Worm (Caenorhabditis elegans) whole organism, L1 larva: ENCODE data around the gene lig-1.
A peak's percentile ranks its signal among the peaks of the same experiment; 100 is the strongest.

Experiments used
- C04F5.9 ChIP-seq: sonication (generic microtip); optimal IDR thresholded peaks from 2 replicates; lab custom pipeline; 2016; ENCODE audit warnings: missing genetic modification characterization, missing compliant biosample characterization
- C16A3.4 ChIP-seq: fragments of 150-350 bp; optimal IDR thresholded peaks from 2 replicates; lab custom pipeline; 2014; ENCODE audit warnings: missing biosample characterization, missing genetic modification characterization
- Y116A8C.19 ChIP-seq: sonication (generic microtip); optimal IDR thresholded peaks from 2 replicates; lab custom pipeline; 2016; ENCODE audit warnings: missing compliant biosample characterization, missing genetic modification characterization, borderline replicate concordance
- aly-2 ChIP-seq: fragments of 150-350 bp; optimal IDR thresholded peaks from 2 replicates; lab custom pipeline; 2014; ENCODE audit warnings: missing biosample characterization, missing genetic modification characterization
- blmp-1 ChIP-seq: fragments of 150-350 bp; optimal IDR thresholded peaks from 2 replicates; lab custom pipeline; 2014; ENCODE audit warnings: missing biosample characterization, missing genetic modification characterization
- ceh-63 ChIP-seq: fragments of 200-800 bp; sonication (Bioruptor generic); optimal IDR thresholded peaks from 2 replicates; lab custom pipeline; 2018; ENCODE audit warnings: mild to moderate bottlenecking, missing genetic modification characterization, missing compliant biosample characterization
- ceh-82 ChIP-seq, 3 experiments: fragments of 150-350 bp in 1 of 3; sonication (generic microtip) in 2 of 3; optimal IDR thresholded peaks; 2 replicates each; lab custom pipeline; 2014 to 2017; ENCODE audit warnings: missing biosample characterization in 3 of 3, missing genetic modification characterization in 3 of 3
- ceh-88 ChIP-seq: fragments of 200-800 bp; sonication (Bioruptor generic); IDR thresholded peaks from 2 replicates; pipeline ENCODE4 v1.3.6; 2022; ENCODE audit warnings: missing genetic modification characterization, missing compliant biosample characterization
- ceh-90 ChIP-seq: sonication (generic microtip); optimal IDR thresholded peaks from 2 replicates; lab custom pipeline; 2016; ENCODE audit warnings: missing genetic modification characterization, missing compliant biosample characterization
- ces-1 ChIP-seq: fragments of 150-350 bp; optimal IDR thresholded peaks from 2 replicates; lab custom pipeline; 2014; ENCODE audit warnings: missing biosample characterization, missing genetic modification reagents, missing genetic modification characterization
- dsc-1 ChIP-seq: sonication (generic microtip); optimal IDR thresholded peaks from 2 replicates; lab custom pipeline; 2016; ENCODE audit warnings: mild to moderate bottlenecking, missing genetic modification characterization, missing compliant biosample characterization
- efl-3 ChIP-seq: fragments of 200-800 bp; sonication (Bioruptor generic); optimal IDR thresholded peaks from 2 replicates; lab custom pipeline; 2018; ENCODE audit warnings: mild to moderate bottlenecking, missing genetic modification characterization, missing compliant biosample characterization
- egl-27 ChIP-seq, 2 experiments: fragments of 150-350 bp in 1 of 2; sonication (generic microtip); optimal IDR thresholded peaks; 3 replicates each; lab custom pipeline; 2017 to 2018; ENCODE audit warnings: missing biosample characterization in 2 of 2, missing genetic modification characterization in 2 of 2, missing genetic modification reagents in 2 of 2
- ets-5 ChIP-seq: fragments of 200-800 bp; sonication (Bioruptor generic); IDR thresholded peaks from 2 replicates; pipeline ENCODE4 v1.3.6; 2022; ENCODE audit warnings: missing genetic modification characterization, missing compliant biosample characterization
- fkh-10 ChIP-seq: sonication (generic microtip); optimal IDR thresholded peaks from 2 replicates; lab custom pipeline; 2017; ENCODE audit warnings: missing biosample characterization, missing genetic modification reagents, missing genetic modification characterization
- fkh-4 ChIP-seq: sonication (generic microtip); optimal IDR thresholded peaks from 2 replicates; lab custom pipeline; 2016; ENCODE audit warnings: missing compliant biosample characterization, missing genetic modification characterization, borderline replicate concordance
- fkh-8 ChIP-seq: sonication (generic microtip); optimal IDR thresholded peaks from 2 replicates; lab custom pipeline; 2016; ENCODE audit warnings: mild to moderate bottlenecking, missing genetic modification characterization, missing compliant biosample characterization
- jun-1 ChIP-seq: fragments of 150-350 bp; optimal IDR thresholded peaks from 2 replicates; lab custom pipeline; 2014; ENCODE audit warnings: missing biosample characterization, missing genetic modification reagents, missing genetic modification characterization
- lin-13 ChIP-seq: fragments of 150-350 bp; optimal IDR thresholded peaks from 2 replicates; lab custom pipeline; 2014; ENCODE audit warnings: missing biosample characterization, missing genetic modification reagents, missing genetic modification characterization
- lin-14 ChIP-seq: fragments of 200-800 bp; sonication (Bioruptor generic); optimal IDR thresholded peaks from 2 replicates; lab custom pipeline; 2018; ENCODE audit warnings: mild to moderate bottlenecking, missing genetic modification characterization, moderate library complexity, missing compliant biosample characterization
- lin-15B ChIP-seq: fragments of 150-350 bp; sonication (generic microtip); optimal IDR thresholded peaks from 3 replicates; lab custom pipeline; 2014; ENCODE audit warnings: missing biosample characterization, missing genetic modification characterization
- lin-39 ChIP-seq: fragments of 150-350 bp; optimal IDR thresholded peaks from 2 replicates; lab custom pipeline; 2014; ENCODE audit warnings: missing biosample characterization, missing genetic modification reagents, missing genetic modification characterization
- lir-3 ChIP-seq: sonication (generic microtip); optimal IDR thresholded peaks from 2 replicates; lab custom pipeline; 2016; ENCODE audit warnings: mild to moderate bottlenecking, missing genetic modification characterization, moderate library complexity, missing compliant biosample characterization; ENCODE audit not compliant: poor library complexity
- lsy-2 ChIP-seq, 2 experiments: fragments of 150-350 bp; optimal IDR thresholded peaks; 2 replicates each; lab custom pipeline; 2014; ENCODE audit warnings: missing biosample characterization in 2 of 2, missing genetic modification characterization in 2 of 2
- mef-2 ChIP-seq: fragments of 150-350 bp; optimal IDR thresholded peaks from 2 replicates; lab custom pipeline; 2014; ENCODE audit warnings: missing biosample characterization, missing genetic modification characterization
- mep-1 ChIP-seq: fragments of 150-350 bp; optimal IDR thresholded peaks from 2 replicates; lab custom pipeline; 2014; ENCODE audit warnings: missing biosample characterization, missing genetic modification characterization
- nhr-11 ChIP-seq: fragments of 150-350 bp; optimal IDR thresholded peaks from 2 replicates; lab custom pipeline; 2014; ENCODE audit warnings: missing biosample characterization, missing genetic modification characterization
- nhr-19 ChIP-seq: fragments of 200-800 bp; sonication (Bioruptor generic); conservative IDR thresholded peaks from 2 replicates; pipeline ENCODE4 v1.3.6; 2022; ENCODE audit warnings: missing genetic modification characterization, missing compliant biosample characterization
- nhr-20 ChIP-seq: sonication (generic microtip); optimal IDR thresholded peaks from 2 replicates; lab custom pipeline; 2016; ENCODE audit warnings: mild to moderate bottlenecking, missing genetic modification characterization, missing compliant biosample characterization
- nhr-237 ChIP-seq: fragments of 150-350 bp; optimal IDR thresholded peaks from 2 replicates; lab custom pipeline; 2014; ENCODE audit warnings: missing biosample characterization, missing genetic modification characterization
- nhr-28 ChIP-seq: fragments of 150-350 bp; optimal IDR thresholded peaks from 2 replicates; lab custom pipeline; 2014; ENCODE audit warnings: missing biosample characterization, missing genetic modification characterization
- nhr-47 ChIP-seq: sonication (generic microtip); optimal IDR thresholded peaks from 2 replicates; lab custom pipeline; 2016; ENCODE audit warnings: mild to moderate bottlenecking, missing genetic modification characterization, moderate library complexity, missing compliant biosample characterization
- nhr-76 ChIP-seq: sonication (generic microtip); optimal IDR thresholded peaks from 2 replicates; lab custom pipeline; 2017; ENCODE audit warnings: missing biosample characterization, missing genetic modification characterization
- nhr-85 ChIP-seq: sonication (generic microtip); peaks from one replicate; lab custom pipeline; 2016; ENCODE audit warnings: missing genetic modification characterization, inconsistent platforms, missing compliant biosample characterization
- pax-3 ChIP-seq: fragments of 200-800 bp; sonication (Bioruptor generic); optimal IDR thresholded peaks from 2 replicates; lab custom pipeline; 2018; ENCODE audit warnings: mild to moderate bottlenecking, missing genetic modification characterization, moderate library complexity, missing compliant biosample characterization
- pqm-1 ChIP-seq: sonication (generic microtip); optimal IDR thresholded peaks from 3 replicates; lab custom pipeline; 2017; ENCODE audit warnings: missing biosample characterization, missing genetic modification characterization
- rnt-1 ChIP-seq: sonication (generic microtip); optimal IDR thresholded peaks from 2 replicates; lab custom pipeline; 2016; ENCODE audit warnings: mild to moderate bottlenecking, missing genetic modification characterization, moderate library complexity, missing compliant biosample characterization
- skn-1 ChIP-seq: fragments of 150-350 bp; optimal IDR thresholded peaks from 2 replicates; lab custom pipeline; 2014; ENCODE audit warnings: missing biosample characterization, missing genetic modification characterization
- snpc-4 ChIP-seq: fragments of 150-350 bp; optimal IDR thresholded peaks from 2 replicates; lab custom pipeline; 2014; ENCODE audit warnings: missing biosample characterization, missing genetic modification characterization
- sox-4 ChIP-seq: sonication (generic microtip); optimal IDR thresholded peaks from 2 replicates; lab custom pipeline; 2016; ENCODE audit warnings: missing genetic modification characterization, missing compliant biosample characterization
- sptf-1 ChIP-seq: fragments of 150-350 bp; optimal IDR thresholded peaks from 2 replicates; lab custom pipeline; 2014; ENCODE audit warnings: missing biosample characterization, missing genetic modification characterization
- sup-37 ChIP-seq: fragments of 200-800 bp; sonication (Bioruptor generic); optimal IDR thresholded peaks from 2 replicates; lab custom pipeline; 2018; ENCODE audit warnings: mild to moderate bottlenecking, missing genetic modification characterization, missing compliant biosample characterization
- tlp-1 ChIP-seq: fragments of 150-350 bp; optimal IDR thresholded peaks from 2 replicates; lab custom pipeline; 2014; ENCODE audit warnings: missing biosample characterization, missing genetic modification characterization
- unc-30 ChIP-seq: sonication (generic microtip); optimal IDR thresholded peaks from 2 replicates; lab custom pipeline; 2017; ENCODE audit warnings: missing biosample characterization, missing genetic modification characterization
- unc-62 ChIP-seq: fragments of 150-350 bp; optimal IDR thresholded peaks from 2 replicates; lab custom pipeline; 2014; ENCODE audit warnings: missing biosample characterization, missing genetic modification reagents, missing genetic modification characterization
- vab-15 ChIP-seq: sonication (generic microtip); optimal IDR thresholded peaks from 2 replicates; lab custom pipeline; 2017; ENCODE audit warnings: missing genotype, mild to moderate bottlenecking, missing genetic modification characterization, missing compliant biosample characterization
- xbp-1 ChIP-seq: sonication (generic microtip); optimal IDR thresholded peaks from 2 replicates; lab custom pipeline; 2016; ENCODE audit warnings: missing genetic modification characterization, missing compliant biosample characterization
- zag-1 ChIP-seq: fragments of 150-350 bp; optimal IDR thresholded peaks from 2 replicates; lab custom pipeline; 2014; ENCODE audit warnings: missing biosample characterization, missing genetic modification characterization
- zip-4 ChIP-seq: fragments of 200-800 bp; sonication (Bioruptor generic); optimal IDR thresholded peaks from 2 replicates; lab custom pipeline; 2018; ENCODE audit warnings: mild to moderate bottlenecking, missing genetic modification characterization, moderate library complexity, missing compliant biosample characterization
- ztf-11 ChIP-seq, 2 experiments: sonication (generic microtip); optimal IDR thresholded peaks; 2 replicates each; lab custom pipeline; 2016 to 2017; ENCODE audit warnings: missing genetic modification characterization in 2 of 2, missing biosample characterization in 1 of 2, missing compliant biosample characterization in 1 of 2
- ztf-4 ChIP-seq: fragments of 150-350 bp; optimal IDR thresholded peaks from 2 replicates; lab custom pipeline; 2014; ENCODE audit warnings: missing biosample characterization, missing genetic modification characterization

Gene lig-1

ce11 chrV:10858340-10858739 lies 44.4 kb downstream of the lig-1 start (continued):
- TF ChIP-seq nhr-85 (tag; lab: Kevin White, UChicago) (peak; percentile 84), sup-37 (GFP tag; lab: Kevin White, UChicago) (peak; percentile 73), pqm-1 (tag; lab: Kevin White, UChicago) (no peak), mef-2 (tag; lab: Kevin White, UChicago) (peak; percentile 78), lir-3 (peak; percentile 80), zag-1 (tag; lab: Kevin White, UChicago) (no peak), nhr-19 (peak; percentile 87), ces-1 (GFP tag; lab: Kevin White, UChicago) (no peak), nhr-11 (tag; lab: Kevin White, UChicago) (peak; percentile 45), lin-39 (tag; lab: Kevin White, UChicago) (peak; percentile 68), nhr-28 (tag; lab: Kevin White, UChicago) (no peak), nhr-47 (tag; lab: Kevin White, UChicago) (peak; percentile 89), fkh-10 (peak; percentile 89), blmp-1 (peak; percentile 36), fkh-4 (peak; percentile 51), unc-30 (no peak), tlp-1 (tag; lab: Kevin White, UChicago) (no peak), unc-62 (GFP tag; lab: Kevin White, UChicago) (no peak), C16A3.4 (tag; lab: Kevin White, UChicago) (peak; percentile 58), nhr-20 (tag; lab: Kevin White, UChicago) (peak; percentile 93), zip-4 (GFP tag; lab: Kevin White, UChicago) (peak; percentile 47), xbp-1 (peak; percentile 75), nhr-237 (tag; lab: Kevin White, UChicago) (no peak), ceh-63 (GFP tag; lab: Kevin White, UChicago) (peak; percentile 61), C04F5.9 (tag; lab: Kevin White, UChicago) (peak; percentile 1), skn-1 (peak; percentile 71), lsy-2 (tag; optimal IDR thresholded peaks at IDR 0.05; lab: Kevin White, UChicago) (peak; percentile 75 to 79), fkh-8 (peak; percentile 60), aly-2 (tag; lab: Kevin White, UChicago) (no peak), egl-27 (tag; optimal IDR thresholded peaks at IDR 0.05; lab: Kevin White, UChicago) (peak in 1 of 2 experiments; percentile 24), Y116A8C.19 (tag; lab: Kevin White, UChicago) (no peak), ztf-11 (tag; optimal IDR thresholded peaks at IDR 0.05; lab: Kevin White, UChicago) (peak in 1 of 2 experiments; percentile 49)

ce11 chrV:10859048-10859637 lies 45.2 kb downstream of the lig-1 start:
- TF ChIP-seq tlp-1 (tag; lab: Kevin White, UChicago) (no peak), jun-1 (tag; lab: Kevin White, UChicago) (no peak), ceh-82 (tag; optimal IDR thresholded peaks at IDR 0.05; lab: Kevin White, UChicago) (no peak), ceh-63 (GFP tag; lab: Kevin White, UChicago) (no peak), sptf-1 (tag; lab: Kevin White, UChicago) (no peak), efl-3 (GFP tag; lab: Kevin White, UChicago) (no peak), rnt-1 (tag; lab: Kevin White, UChicago) (no peak), ceh-90 (tag; lab: Kevin White, UChicago) (no peak), pax-3 (no peak), Y116A8C.19 (tag; lab: Kevin White, UChicago) (no peak), mep-1 (tag; lab: Kevin White, UChicago) (peak; percentile 10), ceh-88 (GFP tag; lab: Robert Waterston, UW) (no peak), fkh-8 (no peak), lin-14 (peak; percentile 57), nhr-47 (tag; lab: Kevin White, UChicago) (no peak), sox-4 (tag; lab: Kevin White, UChicago) (no peak), ets-5 (GFP tag; lab: Robert Waterston, UW) (no peak), nhr-19 (0 out of 2 replicates have a peak, but pooled peaks have one; percentile 5), mef-2 (tag; lab: Kevin White, UChicago) (no peak), dsc-1 (no peak), ztf-4 (no peak), lin-15B (tag; lab: Kevin White, UChicago) (no peak), aly-2 (tag; lab: Kevin White, UChicago) (no peak), snpc-4 (no peak), lsy-2 (tag; optimal IDR thresholded peaks at IDR 0.05; lab: Kevin White, UChicago) (no peak), lin-13 (GFP tag; lab: Kevin White, UChicago) (no peak), C04F5.9 (tag; lab: Kevin White, UChicago) (no peak), unc-30 (no peak), nhr-76 (tag; lab: Kevin White, UChicago) (no peak), vab-15 (tag; lab: Kevin White, UChicago) (no peak)
